Fruit fly (Drosophila melanogaster): Measurements from ENCODE around the gene Tet.

The Tet gene

dm6 chr3L:2795363-2795957, 83.5 kb downstream of the Tet start:
- TF ChIP-seq Dfd (GFP tag; optimal IDR thresholded peaks at IDR 0.05) (no peak), Sp1 (GFP tag; optimal IDR thresholded peaks at IDR 0.05) (peak; percentile 23), dsf (GFP tag; optimal IDR thresholded peaks at IDR 0.05; ENCODE audit: borderline replicate concordance) (no peak), GATAd (GFP tag; optimal IDR thresholded peaks at IDR 0.05) (no peak), psq (GFP tag; optimal IDR thresholded peaks at IDR 0.05) (peak; percentile 47), woc (GFP tag; optimal IDR thresholded peaks at IDR 0.05) (no peak), OdsH (GFP tag; optimal IDR thresholded peaks at IDR 0.05) (peak; percentile 43), Vsx2 (GFP tag; optimal IDR thresholded peaks at IDR 0.05; ENCODE audit: partially characterized antibody) (no peak), Hnf4 (GFP tag; optimal IDR thresholded peaks at IDR 0.05) (no peak), lola (GFP tag; optimal IDR thresholded peaks at IDR 0.05) (no peak), CG32264 (GFP tag; optimal IDR thresholded peaks at IDR 0.05) (no peak), jim (GFP tag; optimal IDR thresholded peaks at IDR 0.05) (no peak), Hr78 (GFP tag; optimal IDR thresholded peaks at IDR 0.05) (no peak), pan (optimal IDR thresholded peaks at IDR 0.05) (no peak), br (GFP tag; optimal IDR thresholded peaks at IDR 0.05) (peak; percentile 15), CG9705 (GFP tag; optimal IDR thresholded peaks at IDR 0.05) (no peak), brk (GFP tag; optimal IDR thresholded peaks at IDR 0.05) (no peak), foxo (GFP tag; optimal IDR thresholded peaks at IDR 0.05) (peak in 1 of 2 experiments; percentile 67), Jra (GFP tag; optimal IDR thresholded peaks at IDR 0.05) (no peak), Abd-B (GFP tag; optimal IDR thresholded peaks at IDR 0.05) (no peak), dmrt93B (GFP tag; optimal IDR thresholded peaks at IDR 0.05) (no peak), tai (GFP tag; optimal IDR thresholded peaks at IDR 0.05) (no peak), h (GFP tag; optimal IDR thresholded peaks at IDR 0.05) (peak; percentile 85), sage (GFP tag; optimal IDR thresholded peaks at IDR 0.05) (no peak), Rel (GFP tag; optimal IDR thresholded peaks at IDR 0.05) (no peak), Rel (tag; optimal IDR thresholded peaks at IDR 0.05) (peak; percentile 6), Myc (optimal IDR thresholded peaks at IDR 0.05) (no peak), HLH106 (tag; optimal IDR thresholded peaks at IDR 0.05) (peak; percentile 47), ey (GFP tag; optimal IDR thresholded peaks at IDR 0.05) (peak; percentile 56), dl (GFP tag; optimal IDR thresholded peaks at IDR 0.05; ENCODE audit: insufficient read depth in 1 of 2, partially characterized antibody in 2 of 2) (no peak), Mio (GFP tag; optimal IDR thresholded peaks at IDR 0.05) (no peak), Dif (GFP tag; optimal IDR thresholded peaks at IDR 0.05; ENCODE audit: partially characterized antibody) (no peak), Hr83 (GFP tag; optimal IDR thresholded peaks at IDR 0.05; ENCODE audit: poor library complexity, severe bottlenecking) (no peak), CrebA (GFP tag; optimal IDR thresholded peaks at IDR 0.05; ENCODE audit: borderline replicate concordance) (no peak), usp (GFP tag; optimal IDR thresholded peaks at IDR 0.05) (no peak), rgr (GFP tag; optimal IDR thresholded peaks at IDR 0.05) (no peak), sv (GFP tag; optimal IDR thresholded peaks at IDR 0.05) (peak; percentile 15), N (GFP tag; optimal IDR thresholded peaks at IDR 0.05) (no peak), fru (GFP tag; optimal IDR thresholded peaks at IDR 0.05) (peak; percentile 2)

dm6 chr3L:2785941-2786340, 93.0 kb downstream of the Tet start:
- TF ChIP-seq Hnf4 (GFP tag; optimal IDR thresholded peaks at IDR 0.05) (no peak), Sp1 (GFP tag; optimal IDR thresholded peaks at IDR 0.05) (no peak), N (GFP tag; optimal IDR thresholded peaks at IDR 0.05) (no peak), ey (GFP tag; optimal IDR thresholded peaks at IDR 0.05) (no peak), usp (GFP tag; optimal IDR thresholded peaks at IDR 0.05) (no peak), dmrt93B (GFP tag; optimal IDR thresholded peaks at IDR 0.05) (no peak), brk (GFP tag; optimal IDR thresholded peaks at IDR 0.05) (no peak), Abd-B (GFP tag; optimal IDR thresholded peaks at IDR 0.05) (no peak), tai (GFP tag; optimal IDR thresholded peaks at IDR 0.05) (no peak), fru (GFP tag; optimal IDR thresholded peaks at IDR 0.05) (no peak), pan (optimal IDR thresholded peaks at IDR 0.05) (no peak), lola (GFP tag; optimal IDR thresholded peaks at IDR 0.05) (no peak), CG32264 (GFP tag; optimal IDR thresholded peaks at IDR 0.05) (no peak)

Measured in whole organism, wandering third instar larva.